Worm (Caenorhabditis elegans): Measurements from ENCODE around the gene F28H7.8.

F28H7.8 gene

DNA sequence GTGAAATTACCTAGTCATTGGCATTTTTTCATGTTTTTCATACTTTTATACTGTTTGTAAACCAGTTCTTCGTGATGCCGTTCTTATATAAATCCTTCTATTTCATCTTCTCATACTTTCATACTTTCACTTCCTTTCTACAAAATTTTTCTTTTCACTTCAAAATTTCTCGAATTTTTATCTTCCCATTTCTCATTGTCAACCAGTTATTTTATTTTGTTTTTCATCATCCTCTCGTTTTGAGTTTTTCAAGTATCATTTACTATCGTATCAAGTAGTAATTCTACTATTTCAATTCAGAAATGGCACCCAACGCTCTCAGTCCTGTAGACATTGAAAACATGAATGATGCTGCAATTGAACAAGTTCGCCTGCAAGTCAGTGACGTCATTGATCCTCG, at the start of gene F28H7.8:
Gene F28H7.8, plus strand, starts transcription at position 301 of the 400 bp plus-strand sequence.
- TF ChIP-seq nhr-25 (tag; optimal IDR thresholded peaks at IDR 0.05): peak; percentile 21
- TF ChIP-seq elt-3 (tag; optimal IDR thresholded peaks at IDR 0.05): no peak
- no peak for TF ChIP-seq F13H6.1 (tag; optimal IDR thresholded peaks at IDR 0.05)
- TF ChIP-seq nhr-6 (tag; optimal IDR thresholded peaks at IDR 0.05): no peak
- no peak for TF ChIP-seq ama-1 (optimal IDR thresholded peaks at IDR 0.05)
- TF ChIP-seq sem-4 (tag; optimal IDR thresholded peaks at IDR 0.05): no peak
- no peak for TF ChIP-seq egl-27 (tag; optimal IDR thresholded peaks at IDR 0.05)
- TF ChIP-seq dmd-4 (tag; optimal IDR thresholded peaks at IDR 0.05): no peak
- peak; percentile 27 for TF ChIP-seq blmp-1 (tag; optimal IDR thresholded peaks at IDR 0.05; ENCODE audit: insufficient read depth)
- no peak for TF ChIP-seq nhr-10 (tag; optimal IDR thresholded peaks at IDR 0.05)

DNA sequence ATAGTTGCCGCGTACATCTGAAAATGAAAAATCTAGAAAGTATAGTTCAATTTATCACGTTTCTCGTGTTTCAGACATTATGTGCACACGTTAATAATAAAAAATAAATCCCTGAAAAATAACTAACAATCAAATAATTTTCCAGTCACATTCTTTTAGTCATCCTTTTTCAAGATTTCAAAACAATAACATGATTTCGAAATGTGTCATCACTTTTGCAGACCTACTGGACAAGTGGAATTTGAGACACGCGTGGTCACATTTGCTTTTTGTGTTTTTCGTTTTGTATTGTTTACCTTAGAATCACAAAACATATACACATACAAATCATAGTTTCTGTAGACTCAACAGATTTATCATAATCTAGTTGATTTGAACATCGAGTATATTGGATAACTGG, 49.4 kb upstream of the F28H7.8 start:
- TF ChIP-seq nhr-12 (tag; optimal IDR thresholded peaks at IDR 0.05) (no peak), aly-2 (tag; optimal IDR thresholded peaks at IDR 0.05) (no peak), peb-1 (tag; optimal IDR thresholded peaks at IDR 0.05) (no peak), alr-1 (tag; optimal IDR thresholded peaks at IDR 0.05) (no peak), nhr-237 (tag; optimal IDR thresholded peaks at IDR 0.05) (no peak), nhr-129 (tag; optimal IDR thresholded peaks at IDR 0.05) (peak; percentile 85), nhr-23 (tag; optimal IDR thresholded peaks at IDR 0.05) (no peak), sem-4 (tag; optimal IDR thresholded peaks at IDR 0.05) (no peak)

DNA sequence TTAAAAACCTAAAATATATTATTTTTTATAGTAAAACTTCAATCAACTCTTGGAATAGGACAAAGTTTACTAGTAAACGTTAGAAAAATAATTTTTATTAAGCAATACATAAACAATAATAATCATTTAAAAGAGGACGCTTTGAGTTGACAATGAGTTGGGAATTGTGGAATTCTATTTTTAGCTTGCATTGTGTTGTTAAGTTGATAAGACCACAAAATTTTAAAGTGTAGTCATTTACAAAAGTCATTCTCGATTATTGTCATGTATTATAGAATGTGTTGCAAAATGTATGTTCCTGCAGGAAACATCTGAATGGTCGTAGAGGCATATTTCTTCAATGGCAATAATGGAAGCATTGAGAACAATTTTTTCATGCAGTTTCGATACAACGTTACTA, 47.8 kb upstream of the F28H7.8 start:
- no peak for TF ChIP-seq elt-3 (tag; optimal IDR thresholded peaks at IDR 0.05)
- no peak for TF ChIP-seq ztf-4 (tag; optimal IDR thresholded peaks at IDR 0.05)
- TF ChIP-seq lin-39 (tag; optimal IDR thresholded peaks at IDR 0.05): no peak
- peak; percentile 20 for TF ChIP-seq fos-1 (tag; optimal IDR thresholded peaks at IDR 0.05)
- TF ChIP-seq mab-5 (tag; optimal IDR thresholded peaks at IDR 0.05): no peak

DNA sequence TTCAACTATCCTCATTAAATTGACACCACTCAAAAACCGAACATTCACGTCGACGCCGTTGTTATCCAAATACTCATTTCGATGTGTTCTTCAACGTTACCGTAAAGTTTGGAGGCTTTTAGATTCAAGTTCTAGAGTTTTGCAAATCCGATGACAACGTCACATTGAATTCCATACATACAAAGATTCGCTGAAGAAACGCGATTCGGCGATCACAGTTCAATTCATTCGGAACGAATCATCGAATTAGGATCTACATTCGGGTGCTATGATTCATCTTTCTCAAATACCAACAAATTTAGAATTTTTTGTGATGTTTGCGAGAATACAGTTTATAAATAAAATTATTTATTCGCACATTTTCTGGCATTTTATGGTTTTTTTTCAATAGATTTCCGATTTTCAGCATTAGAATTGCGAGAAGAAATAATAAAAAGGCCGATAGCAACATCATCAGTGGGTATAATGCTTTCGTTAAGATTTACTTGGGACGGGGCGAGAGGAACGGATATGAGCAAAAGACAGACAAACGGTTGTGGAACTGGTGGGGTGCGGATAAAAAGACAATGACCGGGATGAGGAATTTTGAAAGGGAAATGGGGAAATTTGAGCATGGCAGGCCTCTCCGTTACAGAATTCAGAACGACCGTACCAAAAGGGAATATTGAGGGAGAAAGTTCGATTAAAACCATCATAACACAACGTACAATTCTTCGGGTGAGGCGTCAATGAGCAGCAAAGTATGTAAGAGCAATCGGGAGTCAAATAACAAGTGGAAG, 46.7 kb upstream of the F28H7.8 start:
- TF ChIP-seq fos-1 (tag; optimal IDR thresholded peaks at IDR 0.05): no peak
- 0 out of 2 replicates have a peak, but pooled peaks have one; percentile 21 for TF ChIP-seq ztf-1 (GFP tag; conservative IDR thresholded peaks at IDR 0.05)
- no peak for TF ChIP-seq zag-1 (tag; optimal IDR thresholded peaks at IDR 0.05)
- TF ChIP-seq Y55F3AM.14 (GFP tag; optimal IDR thresholded peaks at IDR 0.05): peak; percentile 66
- TF ChIP-seq ama-1 (optimal IDR thresholded peaks at IDR 0.05): peak; percentile 81
- TF ChIP-seq nhr-10 (tag; optimal IDR thresholded peaks at IDR 0.05): no peak
- TF ChIP-seq aly-2 (tag; optimal IDR thresholded peaks at IDR 0.05): no peak
- TF ChIP-seq nhr-21 (tag; optimal IDR thresholded peaks at IDR 0.05): peak; percentile 36
- no peak for TF ChIP-seq lin-13 (GFP tag; optimal IDR thresholded peaks at IDR 0.05)
- TF ChIP-seq nhr-25 (tag; optimal IDR thresholded peaks at IDR 0.05): peak; percentile 30
- peak; percentile 42 for TF ChIP-seq sma-3 (GFP tag; optimal IDR thresholded peaks at IDR 0.05)
- no peak for TF ChIP-seq nhr-237 (tag; optimal IDR thresholded peaks at IDR 0.05)

DNA sequence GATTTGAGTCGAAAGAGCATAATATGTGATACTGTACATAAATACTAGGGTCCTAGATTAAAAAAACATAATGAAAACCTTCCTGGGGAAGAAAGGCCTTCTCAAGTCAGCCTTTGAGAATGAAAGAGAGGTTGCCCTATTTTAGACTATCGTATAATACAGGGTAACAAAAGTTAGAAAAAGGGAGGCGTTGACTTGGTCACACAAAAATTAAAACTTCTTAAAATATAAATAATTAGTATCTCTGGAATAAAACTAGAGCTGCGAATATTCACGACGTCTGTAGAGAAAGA, 46.2 kb upstream of the F28H7.8 start:
- no peak for TF ChIP-seq crh-2 (tag; optimal IDR thresholded peaks at IDR 0.05)
- TF ChIP-seq nhr-23 (tag; optimal IDR thresholded peaks at IDR 0.05): no peak
- TF ChIP-seq skn-1 (tag; optimal IDR thresholded peaks at IDR 0.05): no peak
- TF ChIP-seq nhr-12 (tag; optimal IDR thresholded peaks at IDR 0.05): peak; percentile 14
- peak; percentile 34 for TF ChIP-seq zag-1 (tag; optimal IDR thresholded peaks at IDR 0.05)
- TF ChIP-seq mbf-1 (tag; optimal IDR thresholded peaks at IDR 0.05): no peak
- TF ChIP-seq nhr-25 (tag; optimal IDR thresholded peaks at IDR 0.05): no peak

DNA sequence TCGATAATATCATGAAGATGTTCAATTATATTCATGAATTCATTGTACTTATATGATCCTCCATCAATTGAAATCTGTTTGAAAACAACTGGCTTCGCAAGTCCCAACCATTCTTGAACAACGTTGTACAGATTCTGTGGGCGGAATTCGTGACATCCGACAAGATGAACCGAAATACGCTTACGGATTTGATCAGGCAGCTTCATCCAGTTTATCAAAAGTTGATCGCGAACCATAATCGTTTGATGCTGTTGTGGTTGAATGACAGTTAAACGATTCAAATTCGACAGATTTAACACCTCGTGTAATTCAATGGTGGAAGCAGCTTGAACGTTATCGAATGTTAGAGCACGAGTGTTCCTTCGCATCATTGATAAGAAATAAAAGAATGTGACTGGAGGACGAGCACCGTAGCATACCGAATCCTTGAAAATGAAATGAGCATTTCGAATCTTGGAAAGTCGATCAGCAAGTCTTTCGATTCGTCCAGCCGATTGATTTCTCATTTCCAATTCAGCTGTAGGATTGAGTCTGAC, 45.0 kb upstream of the F28H7.8 start:
- TF ChIP-seq lin-13 (GFP tag; optimal IDR thresholded peaks at IDR 0.05) (no peak), ztf-11 (tag; optimal IDR thresholded peaks at IDR 0.05) (no peak), elt-1 (tag; optimal IDR thresholded peaks at IDR 0.05) (no peak), unc-55 (GFP tag; optimal IDR thresholded peaks at IDR 0.05) (no peak), ceh-16 (tag; optimal IDR thresholded peaks at IDR 0.05) (no peak), skn-1 (tag; optimal IDR thresholded peaks at IDR 0.05) (no peak), sma-3 (GFP tag; optimal IDR thresholded peaks at IDR 0.05) (no peak), unc-39 (tag; optimal IDR thresholded peaks at IDR 0.05) (no peak), Y55F3AM.14 (GFP tag; optimal IDR thresholded peaks at IDR 0.05) (no peak), ZK546.5 (tag; optimal IDR thresholded peaks at IDR 0.05) (no peak), aly-2 (tag; optimal IDR thresholded peaks at IDR 0.05) (no peak), C34F6.9 (tag; optimal IDR thresholded peaks at IDR 0.05) (no peak), ztf-1 (GFP tag; conservative IDR thresholded peaks at IDR 0.05) (no peak), dmd-4 (tag; optimal IDR thresholded peaks at IDR 0.05) (no peak), nhr-25 (tag; optimal IDR thresholded peaks at IDR 0.05) (no peak), nhr-11 (tag; optimal IDR thresholded peaks at IDR 0.05) (no peak), crh-2 (tag; optimal IDR thresholded peaks at IDR 0.05) (no peak)

Measured in whole organism, L2 larva.